Worm (Caenorhabditis elegans) whole organism, L1 larva: Measurements from ENCODE around the gene lmd-3.
A peak's percentile ranks its signal among the peaks of the same experiment; 100 is the strongest.

Experiments
- C34B4.2 ChIP-seq: sonication (generic microtip); optimal IDR thresholded peaks from 2 replicates; lab custom pipeline; 2017; ENCODE audit warnings: mild to moderate bottlenecking, missing genetic modification characterization, missing compliant biosample characterization
- Y116A8C.19 ChIP-seq: sonication (generic microtip); optimal IDR thresholded peaks from 2 replicates; lab custom pipeline; 2016; ENCODE audit warnings: missing compliant biosample characterization, missing genetic modification characterization, borderline replicate concordance
- alr-1 ChIP-seq: fragments of 200-800 bp; sonication (Bioruptor generic); optimal IDR thresholded peaks from 2 replicates; lab custom pipeline; 2018; ENCODE audit warnings: borderline replicate concordance, mild to moderate bottlenecking, missing genetic modification characterization, missing compliant biosample characterization
- blmp-1 ChIP-seq: fragments of 150-350 bp; optimal IDR thresholded peaks from 2 replicates; lab custom pipeline; 2014; ENCODE audit warnings: missing biosample characterization, missing genetic modification characterization
- ces-1 ChIP-seq: fragments of 150-350 bp; optimal IDR thresholded peaks from 2 replicates; lab custom pipeline; 2014; ENCODE audit warnings: missing biosample characterization, missing genetic modification reagents, missing genetic modification characterization
- dpl-1 ChIP-seq, 3 experiments: fragments of 150-350 bp in 2 of 3; sonication (generic microtip) in 1 of 3; optimal IDR thresholded peaks; 2 replicates each; lab custom pipeline; 2014 to 2017; ENCODE audit warnings: missing biosample characterization in 3 of 3, missing genetic modification characterization in 3 of 3, missing genetic modification reagents in 3 of 3
- efl-1 ChIP-seq, 4 experiments: fragments of 150-350 bp; optimal IDR thresholded peaks in 3 of 4; peaks in 1 of 4; 1 replicate in 1 of 4; 2 replicates in 3 of 4; lab custom pipeline; 2014; ENCODE audit warnings: missing biosample characterization in 2 of 4, missing genetic modification characterization in 2 of 4, missing genetic modification reagents in 2 of 4
- efl-3 ChIP-seq: fragments of 200-800 bp; sonication (Bioruptor generic); optimal IDR thresholded peaks from 2 replicates; lab custom pipeline; 2018; ENCODE audit warnings: mild to moderate bottlenecking, missing genetic modification characterization, missing compliant biosample characterization
- egl-13 ChIP-seq: sonication (generic microtip); optimal IDR thresholded peaks from 2 replicates; lab custom pipeline; 2016; ENCODE audit warnings: missing genotype, missing genetic modification reagents, missing genetic modification characterization, missing compliant biosample characterization
- elt-2 ChIP-seq: sonication (generic microtip); optimal IDR thresholded peaks from 2 replicates; lab custom pipeline; 2016; ENCODE audit warnings: missing genetic modification characterization, mild to moderate bottlenecking, inconsistent platforms, missing compliant biosample characterization, missing genetic modification reagents
- fkh-4 ChIP-seq: sonication (generic microtip); optimal IDR thresholded peaks from 2 replicates; lab custom pipeline; 2016; ENCODE audit warnings: missing compliant biosample characterization, missing genetic modification characterization, borderline replicate concordance
- grh-1 ChIP-seq: fragments of 200-800 bp; sonication (Bioruptor generic); IDR thresholded peaks from 2 replicates; pipeline ENCODE4 v1.3.6; 2022; ENCODE audit warnings: missing genetic modification reagents, missing genetic modification characterization, missing compliant biosample characterization
- lin-14 ChIP-seq: fragments of 200-800 bp; sonication (Bioruptor generic); optimal IDR thresholded peaks from 2 replicates; lab custom pipeline; 2018; ENCODE audit warnings: mild to moderate bottlenecking, missing genetic modification characterization, moderate library complexity, missing compliant biosample characterization
- lin-39 ChIP-seq: fragments of 150-350 bp; optimal IDR thresholded peaks from 2 replicates; lab custom pipeline; 2014; ENCODE audit warnings: missing biosample characterization, missing genetic modification reagents, missing genetic modification characterization
- lir-3 ChIP-seq: sonication (generic microtip); optimal IDR thresholded peaks from 2 replicates; lab custom pipeline; 2016; ENCODE audit warnings: mild to moderate bottlenecking, missing genetic modification characterization, moderate library complexity, missing compliant biosample characterization; ENCODE audit not compliant: poor library complexity
- mab-9 ChIP-seq: fragments of 200-800 bp; sonication (Bioruptor generic); IDR thresholded peaks from 2 replicates; pipeline ENCODE4 v1.3.6; 2022; ENCODE audit warnings: missing genetic modification reagents, missing genetic modification characterization, missing compliant biosample characterization
- mef-2 ChIP-seq: fragments of 150-350 bp; optimal IDR thresholded peaks from 2 replicates; lab custom pipeline; 2014; ENCODE audit warnings: missing biosample characterization, missing genetic modification characterization
- nhr-11 ChIP-seq: fragments of 150-350 bp; optimal IDR thresholded peaks from 2 replicates; lab custom pipeline; 2014; ENCODE audit warnings: missing biosample characterization, missing genetic modification characterization
- nhr-237 ChIP-seq: fragments of 150-350 bp; optimal IDR thresholded peaks from 2 replicates; lab custom pipeline; 2014; ENCODE audit warnings: missing biosample characterization, missing genetic modification characterization
- nhr-28 ChIP-seq: fragments of 150-350 bp; optimal IDR thresholded peaks from 2 replicates; lab custom pipeline; 2014; ENCODE audit warnings: missing biosample characterization, missing genetic modification characterization
- nhr-47 ChIP-seq: sonication (generic microtip); optimal IDR thresholded peaks from 2 replicates; lab custom pipeline; 2016; ENCODE audit warnings: mild to moderate bottlenecking, missing genetic modification characterization, moderate library complexity, missing compliant biosample characterization
- nhr-71 ChIP-seq: sonication (generic microtip); optimal IDR thresholded peaks from 2 replicates; lab custom pipeline; 2016; ENCODE audit warnings: mild to moderate bottlenecking, missing genetic modification characterization, moderate library complexity, missing compliant biosample characterization
- nhr-76 ChIP-seq: sonication (generic microtip); optimal IDR thresholded peaks from 2 replicates; lab custom pipeline; 2017; ENCODE audit warnings: missing biosample characterization, missing genetic modification characterization
- nhr-84 ChIP-seq: sonication (generic microtip); optimal IDR thresholded peaks from 2 replicates; lab custom pipeline; 2017; ENCODE audit warnings: missing biosample characterization, missing genetic modification characterization
- nhr-90 ChIP-seq: sonication (generic microtip); optimal IDR thresholded peaks from 2 replicates; lab custom pipeline; 2016; ENCODE audit warnings: mild to moderate bottlenecking, missing genetic modification characterization, missing compliant biosample characterization; ENCODE audit not compliant: poor library complexity
- pax-3 ChIP-seq: fragments of 200-800 bp; sonication (Bioruptor generic); optimal IDR thresholded peaks from 2 replicates; lab custom pipeline; 2018; ENCODE audit warnings: mild to moderate bottlenecking, missing genetic modification characterization, moderate library complexity, missing compliant biosample characterization
- pqm-1 ChIP-seq: sonication (generic microtip); optimal IDR thresholded peaks from 3 replicates; lab custom pipeline; 2017; ENCODE audit warnings: missing biosample characterization, missing genetic modification characterization
- rnt-1 ChIP-seq: sonication (generic microtip); optimal IDR thresholded peaks from 2 replicates; lab custom pipeline; 2016; ENCODE audit warnings: mild to moderate bottlenecking, missing genetic modification characterization, moderate library complexity, missing compliant biosample characterization
- skn-1 ChIP-seq: fragments of 150-350 bp; optimal IDR thresholded peaks from 2 replicates; lab custom pipeline; 2014; ENCODE audit warnings: missing biosample characterization, missing genetic modification characterization
- snpc-4 ChIP-seq: fragments of 150-350 bp; optimal IDR thresholded peaks from 2 replicates; lab custom pipeline; 2014; ENCODE audit warnings: missing biosample characterization, missing genetic modification characterization
- sup-37 ChIP-seq: fragments of 200-800 bp; sonication (Bioruptor generic); optimal IDR thresholded peaks from 2 replicates; lab custom pipeline; 2018; ENCODE audit warnings: mild to moderate bottlenecking, missing genetic modification characterization, missing compliant biosample characterization
- tbx-2 ChIP-seq: sonication (generic microtip); optimal IDR thresholded peaks from 2 replicates; lab custom pipeline; 2016; ENCODE audit warnings: missing genetic modification characterization, missing compliant biosample characterization
- unc-130 ChIP-seq: fragments of 150-350 bp; optimal IDR thresholded peaks from 2 replicates; lab custom pipeline; 2017; ENCODE audit warnings: missing biosample characterization, missing genetic modification characterization, inconsistent platforms
- unc-98 ChIP-seq: fragments of 200-800 bp; sonication (Bioruptor generic); IDR thresholded peaks from 2 replicates; pipeline ENCODE4 v1.3.6; 2022; ENCODE audit warnings: missing genetic modification characterization, missing compliant biosample characterization
- xbp-1 ChIP-seq: sonication (generic microtip); optimal IDR thresholded peaks from 2 replicates; lab custom pipeline; 2016; ENCODE audit warnings: missing genetic modification characterization, missing compliant biosample characterization
- zip-4 ChIP-seq: fragments of 200-800 bp; sonication (Bioruptor generic); optimal IDR thresholded peaks from 2 replicates; lab custom pipeline; 2018; ENCODE audit warnings: mild to moderate bottlenecking, missing genetic modification characterization, moderate library complexity, missing compliant biosample characterization
- ztf-11 ChIP-seq, 2 experiments: sonication (generic microtip); optimal IDR thresholded peaks; 2 replicates each; lab custom pipeline; 2016 to 2017; ENCODE audit warnings: missing genetic modification characterization in 2 of 2, missing biosample characterization in 1 of 2, missing compliant biosample characterization in 1 of 2
- ztf-4 ChIP-seq: fragments of 150-350 bp; optimal IDR thresholded peaks from 2 replicates; lab custom pipeline; 2014; ENCODE audit warnings: missing biosample characterization, missing genetic modification characterization

lmd-3 gene

ce11 chrV:8389307-8389706 is 55.3 kb downstream of the lmd-3 start:
- TF ChIP-seq snpc-4 = no peak
- TF ChIP-seq ztf-11 (tag; optimal IDR thresholded peaks at IDR 0.05; lab: Kevin White, UChicago) = no peak
- TF ChIP-seq blmp-1 (tag; lab: Kevin White, UChicago) = no peak
- no peak for TF ChIP-seq ces-1
- TF ChIP-seq, all 84 proteins: peak for 0

ce11 chrV:8387056-8387455 is 57.5 kb downstream of the lmd-3 start, which contains the start of gene gcy-7:
Gene gcy-7 (plus strand): TSS chrV:8387356.
- no peak for TF ChIP-seq unc-98 (GFP tag; lab: Robert Waterston, UW)
- TF ChIP-seq C34B4.2 (tag; lab: Kevin White, UChicago) = no peak
- TF ChIP-seq unc-130 (tag; lab: Kevin White, UChicago) = no peak
- no peak for TF ChIP-seq nhr-90
- TF ChIP-seq skn-1 (tag; lab: Kevin White, UChicago) = no peak
- TF ChIP-seq alr-1 (tag; lab: Kevin White, UChicago) = no peak
- no peak for TF ChIP-seq Y116A8C.19
- TF ChIP-seq tbx-2 = no peak
- no peak for TF ChIP-seq rnt-1 (tag; lab: Kevin White, UChicago)
- no peak for TF ChIP-seq nhr-76 (tag; lab: Kevin White, UChicago)
- TF ChIP-seq elt-2 (tag; lab: Kevin White, UChicago) = no peak
- no peak for TF ChIP-seq lir-3 (tag; lab: Kevin White, UChicago)
- TF ChIP-seq dpl-1 (GFP tag; optimal IDR thresholded peaks at IDR 0.05; lab: Kevin White, UChicago) = no peak
- TF ChIP-seq lin-14 (GFP tag; lab: Kevin White, UChicago) = no peak

ce11 chrV:8385879-8386530 is 58.6 kb downstream of the lmd-3 start, which contains the start of gene hsp-17:
Gene hsp-17 (minus strand): TSS chrV:8385929.
- TF ChIP-seq grh-1 = no peak
- no peak for TF ChIP-seq efl-1 (optimal IDR thresholded peaks at IDR 0.05; lab: Kevin White, UChicago)
- TF ChIP-seq efl-1 (GFP tag; optimal IDR thresholded peaks at IDR 0.05 in 1 of 2; lab: Kevin White, UChicago) = peak in 1 of 2 experiments; percentile 45
- TF ChIP-seq xbp-1 = no peak
- TF ChIP-seq ztf-4 = no peak
- TF ChIP-seq elt-2 (tag; lab: Kevin White, UChicago) = peak; percentile 66
- TF ChIP-seq zip-4 (GFP tag; lab: Kevin White, UChicago) = no peak
- TF ChIP-seq pax-3 = no peak
- peak; percentile 24 for TF ChIP-seq pqm-1 (tag; lab: Kevin White, UChicago)
- no peak for TF ChIP-seq mef-2 (tag; lab: Kevin White, UChicago)
- no peak for TF ChIP-seq unc-130 (tag; lab: Kevin White, UChicago)
- TF ChIP-seq fkh-4 (tag; lab: Kevin White, UChicago) = no peak
- no peak for TF ChIP-seq blmp-1 (tag; lab: Kevin White, UChicago)
- TF ChIP-seq lir-3 (tag; lab: Kevin White, UChicago) = no peak
- TF ChIP-seq nhr-71 (tag; lab: Kevin White, UChicago) = no peak
- no peak for TF ChIP-seq nhr-47
- TF ChIP-seq nhr-28 (tag; lab: Kevin White, UChicago) = no peak
- TF ChIP-seq nhr-84 = no peak
- TF ChIP-seq egl-13 (tag; lab: Kevin White, UChicago) = no peak

- TF ChIP-seq efl-3 (GFP tag; lab: Kevin White, UChicago) (no peak), nhr-11 (no peak), mab-9 (GFP tag; lab: Robert Waterston, UW) (no peak), nhr-237 (tag; lab: Kevin White, UChicago) (no peak), sup-37 (GFP tag; lab: Kevin White, UChicago) (no peak), lin-39 (tag; lab: Kevin White, UChicago) (no peak)
Measured at ce11 chrV:8384809-8385208, 59.8 kb downstream of the lmd-3 start.
